Worm (Caenorhabditis elegans) whole organism, L4 larva: Measurements from ENCODE around the gene tor-2.

Experiments used
- ZK546.5 ChIP-seq, 2 experiments: sonication (generic microtip); optimal IDR thresholded peaks; 2 replicates each; lab custom pipeline; 2017; ENCODE audit warnings: missing biosample characterization in 2 of 2, missing genetic modification characterization in 2 of 2
- aly-2 ChIP-seq: sonication (generic microtip); optimal IDR thresholded peaks from 2 replicates; lab custom pipeline; 2018; ENCODE audit warnings: missing biosample characterization, missing genetic modification characterization
- daf-19 ChIP-seq: fragments of 200-800 bp; sonication (Bioruptor generic); conservative IDR thresholded peaks from 2 replicates; pipeline ENCODE4 v1.3.6; 2022; ENCODE audit warnings: missing genetic modification characterization, missing compliant biosample characterization
- nhr-11 ChIP-seq: fragments of 150-350 bp; optimal IDR thresholded peaks from 2 replicates; lab custom pipeline; 2014; ENCODE audit warnings: missing biosample characterization, missing genetic modification characterization
- nhr-237 ChIP-seq: sonication (generic microtip); optimal IDR thresholded peaks from 2 replicates; lab custom pipeline; 2017; ENCODE audit warnings: missing biosample characterization, missing genetic modification characterization
- nhr-28 ChIP-seq: fragments of 150-350 bp; optimal IDR thresholded peaks from 2 replicates; lab custom pipeline; 2014; ENCODE audit warnings: missing biosample characterization, missing genetic modification characterization
- pha-4 ChIP-seq, 2 experiments: fragments of 150-350 bp in 1 of 2; fragments of 200-800 bp in 1 of 2; sonication (Bioruptor generic) in 1 of 2; IDR thresholded peaks in 1 of 2; optimal IDR thresholded peaks in 1 of 2; 2 replicates each; pipeline versions ENCODE4 v1.3.6 to Lab custom; 2014 to 2022; ENCODE audit warnings: missing genetic modification characterization in 2 of 2, missing genetic modification reagents in 2 of 2, missing biosample characterization in 1 of 2, missing compliant biosample characterization in 1 of 2
- snpc-4 ChIP-seq: fragments of 150-350 bp; optimal IDR thresholded peaks from 2 replicates; lab custom pipeline; 2014; ENCODE audit warnings: missing biosample characterization, missing genetic modification characterization
- unc-62 ChIP-seq, 3 experiments: fragments of 150-350 bp in 1 of 3; sonication (generic microtip); optimal IDR thresholded peaks in 2 of 3; peaks in 1 of 3; 1 replicate in 1 of 3; 2 replicates in 2 of 3; lab custom pipeline; 2014 to 2017; ENCODE audit warnings: missing biosample characterization in 3 of 3, missing genetic modification characterization in 3 of 3, missing genetic modification reagents in 3 of 3, missing genotype in 1 of 3

- TF ChIP-seq nhr-237 (tag; lab: Kevin White, UChicago): no peak
- no peak for TF ChIP-seq aly-2 (tag; lab: Kevin White, UChicago)
- TF ChIP-seq nhr-28: no peak
- TF ChIP-seq nhr-11 (tag; lab: Kevin White, UChicago): no peak
- no peak for TF ChIP-seq unc-62 (GFP tag; optimal IDR thresholded peaks at IDR 0.05 in 1 of 2; lab: Kevin White, UChicago)
- TF ChIP-seq unc-62 (tag; optimal IDR thresholded peaks at IDR 0.05; lab: Kevin White, UChicago): no peak
- TF ChIP-seq ZK546.5 (tag; optimal IDR thresholded peaks at IDR 0.05; lab: Kevin White, UChicago): no peak
- TF ChIP-seq snpc-4 (tag; lab: Kevin White, UChicago): no peak
- no peak for TF ChIP-seq pha-4 (GFP tag; IDR thresholded peaks at IDR 0.05; lab: Robert Waterston, UW)
- no peak for TF ChIP-seq pha-4 (tag; optimal IDR thresholded peaks at IDR 0.05; lab: Kevin White, UChicago)
- no peak for TF ChIP-seq daf-19 (GFP tag; lab: Robert Waterston, UW)
These were observed 29.4 kb downstream of the tor-2 start for ce11 chrIV:13954578-13954977.
